Fruit fly (Drosophila melanogaster): ENCODE results near the gene CG33995.

Gene CG33995

dm6 chr2L:5010784-5011260 is 32.2 kb upstream of the CG33995 start, which contains the start of the genes CG31917, Tfb5 and SelT (continued):
- TF ChIP-seq CG34376 (GFP tag; optimal IDR thresholded peaks at IDR 0.05): peak; percentile 3
- peak in 1 of 3 experiments; percentile 50 for TF ChIP-seq lola (GFP tag; optimal IDR thresholded peaks at IDR 0.05)
- peak; percentile 68 for TF ChIP-seq NC2β (GFP tag; optimal IDR thresholded peaks at IDR 0.05)
- no peak for TF ChIP-seq prd (optimal IDR thresholded peaks at IDR 0.05)
- peak; percentile 55; the same call in 2 of the 3 replicates for TF ChIP-seq prd (GFP tag; IDR thresholded peaks at IDR 0.05)
- peak; percentile 18 for TF ChIP-seq Fer3 (tag; optimal IDR thresholded peaks at IDR 0.05)
- peak; percentile 70 for TF ChIP-seq CG13424 (tag; optimal IDR thresholded peaks at IDR 0.05)
- TF ChIP-seq ssp (GFP tag; IDR thresholded peaks at IDR 0.05): 0 out of 2 replicates have a peak, but pooled peaks have one; percentile 23
- peak; percentile 46 for TF ChIP-seq jumu (GFP tag; optimal IDR thresholded peaks at IDR 0.05)
- TF ChIP-seq CG8924 (tag; optimal IDR thresholded peaks at IDR 0.05): peak; percentile 62
- TF ChIP-seq bab2 (GFP tag; optimal IDR thresholded peaks at IDR 0.05): peak; percentile 70
- TF ChIP-seq fd102C (GFP tag; optimal IDR thresholded peaks at IDR 0.05): no peak
- TF ChIP-seq Usf (GFP tag; optimal IDR thresholded peaks at IDR 0.05): peak; percentile 10
- TF ChIP-seq YL-1 (GFP tag; optimal IDR thresholded peaks at IDR 0.05): peak; percentile 73
- TF ChIP-seq CG7372 (GFP tag; IDR thresholded peaks at IDR 0.05): 0 out of 2 replicates have a peak, but pooled peaks have one; percentile 21
- TF ChIP-seq lmd (GFP tag; IDR thresholded peaks at IDR 0.05): 0 out of 2 replicates have a peak, but pooled peaks have one; percentile 16
- TF ChIP-seq CG9817 (tag; optimal IDR thresholded peaks at IDR 0.05): peak; percentile 75
- TF ChIP-seq PHDP (tag; optimal IDR thresholded peaks at IDR 0.05): peak; percentile 68
- TF ChIP-seq yki (optimal IDR thresholded peaks at IDR 0.05): peak; percentile 52
- no peak for TF ChIP-seq CG2889 (GFP tag; IDR thresholded peaks at IDR 0.05)
- no peak for TF ChIP-seq nom (GFP tag; optimal IDR thresholded peaks at IDR 0.05)
- TF ChIP-seq CG10431 (GFP tag; optimal IDR thresholded peaks at IDR 0.05): no peak
- 0 out of 3 replicates have a peak, but pooled peaks have one; percentile 42 for TF ChIP-seq CG14860 (GFP tag; IDR thresholded peaks at IDR 0.05; ENCODE audit: partially characterized antibody)
- peak in 1 of 2 experiments; percentile 4 for TF ChIP-seq Eip74EF (GFP tag; optimal IDR thresholded peaks at IDR 0.05)
- TF ChIP-seq slou (GFP tag; optimal IDR thresholded peaks at IDR 0.05): peak; percentile 39
- TF ChIP-seq al (GFP tag; IDR thresholded peaks at IDR 0.05): no peak
- peak; percentile 61 for TF ChIP-seq gcm (GFP tag; optimal IDR thresholded peaks at IDR 0.05)
- peak; percentile 92 for TF ChIP-seq Med (GFP tag)
- peak; percentile 59 for TF ChIP-seq Max (GFP tag; optimal IDR thresholded peaks at IDR 0.05)
- no peak for TF ChIP-seq usp (GFP tag; optimal IDR thresholded peaks at IDR 0.05)
- peak; percentile 69 for TF ChIP-seq grau (tag; optimal IDR thresholded peaks at IDR 0.05)
- peak; percentile 65 for TF ChIP-seq Dad (GFP tag; optimal IDR thresholded peaks at IDR 0.05)
- TF ChIP-seq zen2 (GFP tag; IDR thresholded peaks at IDR 0.05; ENCODE audit: partially characterized antibody): peak; percentile 28; the same call in 2 of the 3 replicates
- TF ChIP-seq Blimp-1 (GFP tag; optimal IDR thresholded peaks at IDR 0.05): no peak
- peak; percentile 56 for TF ChIP-seq CG33557 (GFP tag; optimal IDR thresholded peaks at IDR 0.05)
- peak; percentile 58 for TF ChIP-seq CG15601 (tag; optimal IDR thresholded peaks at IDR 0.05)
- no peak for TF ChIP-seq wor (GFP tag; IDR thresholded peaks at IDR 0.05)
- no peak for TF ChIP-seq ab (GFP tag; optimal IDR thresholded peaks at IDR 0.05)
- peak; percentile 50 for TF ChIP-seq CG15696 (tag; optimal IDR thresholded peaks at IDR 0.05)
- TF ChIP-seq MESR4 (GFP tag; optimal IDR thresholded peaks at IDR 0.05): peak; percentile 65
- TF ChIP-seq Atf6 (GFP tag; IDR thresholded peaks at IDR 0.05): peak; percentile 30; the same call in 1 of the 2 replicates
- TF ChIP-seq Fer2 (tag; optimal IDR thresholded peaks at IDR 0.05): peak; percentile 17
- peak; percentile 45 for TF ChIP-seq Dek (tag; optimal IDR thresholded peaks at IDR 0.05)
- peak in 1 of 2 experiments; percentile 64 for TF ChIP-seq tll (GFP tag; optimal IDR thresholded peaks at IDR 0.05)
- no peak for TF ChIP-seq CG2875 (GFP tag; optimal IDR thresholded peaks at IDR 0.05)
- TF ChIP-seq Sin3A (optimal IDR thresholded peaks at IDR 0.05): peak; percentile 66
- TF ChIP-seq CG18476 (GFP tag; optimal IDR thresholded peaks at IDR 0.05): peak; percentile 17
- TF ChIP-seq CG2116 (GFP tag; optimal IDR thresholded peaks at IDR 0.05): peak; percentile 56
- no peak for TF ChIP-seq ac (GFP tag; optimal IDR thresholded peaks at IDR 0.05)

Data from whole organism, embryonic.